Worm (Caenorhabditis elegans) whole organism, late embryonic: ENCODE results near the gene F41G4.13.

ENCODE experiments used
- C08G9.2 ChIP-seq: sonication (generic microtip); optimal IDR thresholded peaks from 2 replicates; lab custom pipeline; 2016; ENCODE audit warnings: mild to moderate bottlenecking, missing genetic modification characterization, moderate library complexity, missing compliant biosample characterization
- F13H6.1 ChIP-seq: sonication (generic microtip); optimal IDR thresholded peaks from 2 replicates; lab custom pipeline; 2016; ENCODE audit warnings: missing genetic modification characterization, missing compliant biosample characterization
- K02D7.2 ChIP-seq: sonication (generic microtip); optimal IDR thresholded peaks from 2 replicates; lab custom pipeline; 2017; ENCODE audit warnings: mild to moderate bottlenecking, missing genetic modification characterization, missing compliant biosample characterization
- K09A11.1 ChIP-seq: sonication (generic microtip); optimal IDR thresholded peaks from 2 replicates; lab custom pipeline; 2017; ENCODE audit warnings: antibody characterized with exemption, mild to moderate bottlenecking, missing genetic modification characterization, missing compliant biosample characterization; ENCODE audit not compliant: insufficient read depth
- T23F11.4 ChIP-seq: fragments of 200-800 bp; sonication (Bioruptor generic); optimal IDR thresholded peaks from 2 replicates; lab custom pipeline; 2018; ENCODE audit warnings: mild to moderate bottlenecking, missing genetic modification characterization, missing compliant biosample characterization
- ama-1 ChIP-seq: fragments of 150-350 bp; optimal IDR thresholded peaks from 2 replicates; lab custom pipeline; 2014
- ceh-14 ChIP-seq: sonication (generic microtip); optimal IDR thresholded peaks from 2 replicates; lab custom pipeline; 2016; ENCODE audit warnings: missing genotype, missing genetic modification characterization, missing compliant biosample characterization
- ceh-18 ChIP-seq: sonication (generic microtip); optimal IDR thresholded peaks from 2 replicates; lab custom pipeline; 2016; ENCODE audit warnings: missing genetic modification characterization, missing compliant biosample characterization
- ceh-19 ChIP-seq: fragments of 200-800 bp; sonication (Bioruptor generic); optimal IDR thresholded peaks from 2 replicates; lab custom pipeline; 2018; ENCODE audit warnings: mild to moderate bottlenecking, missing genetic modification characterization, missing compliant biosample characterization
- ceh-2 ChIP-seq: sonication (generic microtip); optimal IDR thresholded peaks from 2 replicates; lab custom pipeline; 2016; ENCODE audit warnings: missing genotype, missing genetic modification characterization, missing compliant biosample characterization
- ceh-22 ChIP-seq: sonication (generic microtip); optimal IDR thresholded peaks from 2 replicates; lab custom pipeline; 2017; ENCODE audit warnings: missing biosample characterization, missing genetic modification characterization
- ceh-30 ChIP-seq: fragments of 150-350 bp; optimal IDR thresholded peaks from 2 replicates; lab custom pipeline; 2014; ENCODE audit warnings: missing biosample characterization, missing genetic modification characterization
- ceh-31 ChIP-seq: sonication (generic microtip); optimal IDR thresholded peaks from 2 replicates; lab custom pipeline; 2016; ENCODE audit warnings: missing genetic modification characterization, missing compliant biosample characterization
- ceh-34 ChIP-seq: sonication (generic microtip); optimal IDR thresholded peaks from 2 replicates; lab custom pipeline; 2016; ENCODE audit warnings: mild to moderate bottlenecking, missing genetic modification characterization, missing compliant biosample characterization
- ceh-45 ChIP-seq: fragments of 200-800 bp; sonication (Bioruptor generic); IDR thresholded peaks from 2 replicates; pipeline ENCODE4 v1.3.6; 2022; ENCODE audit warnings: missing genetic modification reagents, missing genetic modification characterization, missing compliant biosample characterization
- ceh-48 ChIP-seq: sonication (generic microtip); optimal IDR thresholded peaks from 2 replicates; lab custom pipeline; 2016; ENCODE audit warnings: missing genetic modification characterization, inconsistent platforms, missing compliant biosample characterization
- ceh-9 ChIP-seq: sonication (generic microtip); optimal IDR thresholded peaks from 2 replicates; lab custom pipeline; 2016; ENCODE audit warnings: mild to moderate bottlenecking, missing genetic modification characterization, inconsistent platforms, missing compliant biosample characterization
- che-1 ChIP-seq: sonication (generic microtip); optimal IDR thresholded peaks from 2 replicates; lab custom pipeline; 2016; ENCODE audit warnings: mild to moderate bottlenecking, missing genetic modification characterization, missing compliant biosample characterization
- dve-1 ChIP-seq: sonication (generic microtip); optimal IDR thresholded peaks from 2 replicates; lab custom pipeline; 2017; ENCODE audit warnings: antibody characterized with exemption, mild to moderate bottlenecking, missing genetic modification characterization, missing compliant biosample characterization
- elt-2 ChIP-seq: sonication (generic microtip); optimal IDR thresholded peaks from 2 replicates; lab custom pipeline; 2016; ENCODE audit warnings: missing genetic modification reagents, missing genetic modification characterization, missing compliant biosample characterization
- elt-4 ChIP-seq: sonication (generic microtip); optimal IDR thresholded peaks from 2 replicates; lab custom pipeline; 2016; ENCODE audit warnings: missing genetic modification characterization, missing compliant biosample characterization
- eyg-1 ChIP-seq: sonication (generic microtip); optimal IDR thresholded peaks from 2 replicates; lab custom pipeline; 2016; ENCODE audit warnings: missing genotype, missing genetic modification characterization, missing compliant biosample characterization
- fkh-10 ChIP-seq: fragments of 150-350 bp; optimal IDR thresholded peaks from 2 replicates; lab custom pipeline; 2014; ENCODE audit warnings: missing biosample characterization, missing genetic modification reagents, missing genetic modification characterization
- hlh-13 ChIP-seq: fragments of 200-800 bp; sonication (Bioruptor generic); optimal IDR thresholded peaks from 2 replicates; lab custom pipeline; 2018; ENCODE audit warnings: mild to moderate bottlenecking, missing genetic modification characterization, missing compliant biosample characterization
- hlh-6 ChIP-seq: sonication (generic microtip); optimal IDR thresholded peaks from 2 replicates; lab custom pipeline; 2016; ENCODE audit warnings: missing genotype, missing genetic modification characterization, missing compliant biosample characterization
- lim-6 ChIP-seq: sonication (generic microtip); optimal IDR thresholded peaks from 2 replicates; lab custom pipeline; 2016; ENCODE audit warnings: missing genetic modification characterization, missing compliant biosample characterization
- madf-2 ChIP-seq: sonication (generic microtip); optimal IDR thresholded peaks from 2 replicates; lab custom pipeline; 2017; ENCODE audit warnings: missing genetic modification characterization, missing compliant biosample characterization
- mec-3 ChIP-seq: sonication (generic microtip); optimal IDR thresholded peaks from 2 replicates; lab custom pipeline; 2016; ENCODE audit warnings: borderline replicate concordance, missing genetic modification characterization, missing compliant biosample characterization
- npax-4 ChIP-seq: sonication (generic microtip); optimal IDR thresholded peaks from 2 replicates; lab custom pipeline; 2016; ENCODE audit warnings: missing genetic modification characterization, missing compliant biosample characterization
- pag-3 ChIP-seq: sonication (generic microtip); optimal IDR thresholded peaks from 2 replicates; lab custom pipeline; 2016; ENCODE audit warnings: missing compliant biosample characterization, missing genetic modification characterization, borderline replicate concordance
- pax-1 ChIP-seq: fragments of 150-350 bp; optimal IDR thresholded peaks from 2 replicates; lab custom pipeline; 2014; ENCODE audit warnings: missing biosample characterization, missing genetic modification characterization
- pha-2 ChIP-seq: sonication (generic microtip); optimal IDR thresholded peaks from 2 replicates; lab custom pipeline; 2017; ENCODE audit warnings: mild to moderate bottlenecking, missing genetic modification characterization, missing compliant biosample characterization
- pha-4 ChIP-seq: fragments of 150-350 bp; optimal IDR thresholded peaks from 2 replicates; lab custom pipeline; 2018; ENCODE audit warnings: missing biosample characterization, missing genetic modification reagents, missing genetic modification characterization
- pqm-1 ChIP-seq: sonication (generic microtip); optimal IDR thresholded peaks from 2 replicates; lab custom pipeline; 2016; ENCODE audit warnings: missing genetic modification characterization, missing compliant biosample characterization
- rnt-1 ChIP-seq: sonication (generic microtip); optimal IDR thresholded peaks from 2 replicates; lab custom pipeline; 2016; ENCODE audit warnings: missing genetic modification characterization, missing compliant biosample characterization
- syd-9 ChIP-seq: sonication (generic microtip); optimal IDR thresholded peaks from 2 replicates; lab custom pipeline; 2016; ENCODE audit warnings: mild to moderate bottlenecking, missing genetic modification characterization, moderate library complexity, missing compliant biosample characterization
- tbx-7 ChIP-seq: sonication (generic microtip); optimal IDR thresholded peaks from 2 replicates; lab custom pipeline; 2016; ENCODE audit warnings: missing genotype, missing genetic modification characterization, missing compliant biosample characterization
- unc-42 ChIP-seq: sonication (generic microtip); optimal IDR thresholded peaks from 2 replicates; lab custom pipeline; 2016; ENCODE audit warnings: missing genotype, missing genetic modification characterization, missing compliant biosample characterization
- unc-55 ChIP-seq: sonication (generic microtip); optimal IDR thresholded peaks from 2 replicates; lab custom pipeline; 2017; ENCODE audit warnings: missing biosample characterization, missing genetic modification reagents, missing genetic modification characterization

Gene F41G4.13

ce11 chrX:16813148-16813547 is 21.4 kb downstream of the F41G4.13 start:
- TF ChIP-seq K02D7.2 (no peak), F13H6.1 (tag; lab: Kevin White, UChicago) (no peak), ceh-31 (tag; lab: Kevin White, UChicago) (no peak), npax-4 (tag; lab: Kevin White, UChicago) (no peak), madf-2 (no peak), ceh-9 (tag; lab: Kevin White, UChicago) (no peak), ceh-14 (tag; lab: Kevin White, UChicago) (no peak), rnt-1 (tag; lab: Kevin White, UChicago) (no peak), dve-1 (no peak), unc-42 (tag; lab: Kevin White, UChicago) (no peak), K09A11.1 (tag; lab: Kevin White, UChicago) (no peak), pha-4 (no peak), elt-2 (tag; lab: Kevin White, UChicago) (no peak), che-1 (tag; lab: Kevin White, UChicago) (no peak), ama-1 (lab: Kevin White, UChicago) (no peak), ceh-45 (no peak), hlh-13 (GFP tag; lab: Kevin White, UChicago) (no peak)

DNA sequence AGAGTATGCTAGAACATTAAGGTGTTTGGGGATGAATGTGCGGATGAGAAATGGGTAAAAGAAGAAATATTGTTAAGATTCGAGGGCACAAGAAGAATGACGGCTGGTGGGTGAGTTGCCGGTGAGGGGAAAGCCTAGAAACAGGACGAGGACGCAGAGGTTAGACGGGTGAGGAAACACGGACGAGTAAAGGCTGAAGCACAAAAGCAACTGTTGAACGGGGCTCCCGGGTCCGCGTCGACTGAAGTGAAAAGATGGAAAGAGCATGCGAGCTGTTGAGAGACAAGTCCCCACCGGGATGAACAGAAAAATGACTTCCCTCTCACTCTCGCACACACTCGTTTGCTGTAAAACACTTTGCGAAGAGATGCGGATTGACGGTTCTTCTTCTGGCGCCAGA is 22.6 kb downstream of the F41G4.13 start:
- TF ChIP-seq pqm-1 (tag; lab: Kevin White, UChicago) (no peak), ceh-18 (peak; percentile 37), dve-1 (no peak), unc-55 (peak; percentile 39), C08G9.2 (peak; percentile 34)
- TF ChIP-seq, all 69 proteins: peak for 3

ce11 chrX:16809689-16810088 is 24.9 kb downstream of the F41G4.13 start:
- TF ChIP-seq ceh-19 (no peak), pha-2 (tag; lab: Kevin White, UChicago) (no peak), pax-1 (tag; lab: Kevin White, UChicago) (no peak), hlh-6 (no peak), mec-3 (no peak), ama-1 (lab: Kevin White, UChicago) (no peak), npax-4 (tag; lab: Kevin White, UChicago) (no peak), pag-3 (tag; lab: Kevin White, UChicago) (no peak), unc-55 (no peak), T23F11.4 (GFP tag; lab: Kevin White, UChicago) (no peak), K09A11.1 (tag; lab: Kevin White, UChicago) (no peak)

DNA sequence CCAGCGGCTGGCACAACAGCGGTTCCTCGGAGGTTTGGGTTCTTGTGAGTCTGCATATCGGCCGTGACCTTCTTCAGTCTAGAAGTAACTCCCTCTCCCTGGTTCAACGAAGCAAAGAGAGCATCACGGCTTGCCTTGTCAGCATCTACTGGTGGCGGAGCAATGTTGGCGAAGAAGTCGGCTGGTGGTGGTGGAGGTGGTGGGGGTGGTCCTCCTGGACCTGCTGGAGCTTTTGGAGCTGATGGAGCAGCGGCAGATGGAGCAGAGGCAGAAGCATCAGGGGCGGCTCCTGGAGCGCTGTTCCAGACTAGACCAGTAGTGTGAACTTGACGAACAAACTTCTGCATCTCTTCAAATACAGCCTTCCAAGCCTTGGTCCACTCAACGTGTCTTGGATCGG is 26.1 kb downstream of the F41G4.13 start:
- TF ChIP-seq ceh-30 (tag; lab: Kevin White, UChicago) (no peak), ceh-34 (no peak), ceh-2 (tag; lab: Kevin White, UChicago) (no peak), syd-9 (tag; lab: Kevin White, UChicago) (no peak), lim-6 (tag; lab: Kevin White, UChicago) (no peak), ceh-14 (tag; lab: Kevin White, UChicago) (no peak), eyg-1 (tag; lab: Kevin White, UChicago) (no peak), fkh-10 (GFP tag; lab: Kevin White, UChicago) (no peak), elt-4 (tag; lab: Kevin White, UChicago) (no peak), ceh-48 (no peak), ceh-22 (tag; lab: Kevin White, UChicago) (no peak), madf-2 (no peak), elt-2 (tag; lab: Kevin White, UChicago) (no peak), dve-1 (no peak), K02D7.2 (no peak), ceh-31 (tag; lab: Kevin White, UChicago) (no peak), tbx-7 (tag; lab: Kevin White, UChicago) (no peak)
